Worm (Caenorhabditis elegans) whole organism, early embryonic: ENCODE results near the gene H34I24.2.

ENCODE experiments used
- B0310.2 ChIP-seq: sonication (generic microtip); optimal IDR thresholded peaks from 2 replicates; lab custom pipeline; 2016; ENCODE audit warnings: mild to moderate bottlenecking, missing genetic modification characterization, missing compliant biosample characterization
- F13C5.2 ChIP-seq: sonication (generic microtip); optimal IDR thresholded peaks from 2 replicates; lab custom pipeline; 2017; ENCODE audit warnings: mild to moderate bottlenecking, missing genetic modification characterization, inconsistent platforms, missing compliant biosample characterization
- aly-1 ChIP-seq: sonication (generic microtip); optimal IDR thresholded peaks from 2 replicates; lab custom pipeline; 2016; ENCODE audit warnings: missing genetic modification characterization, missing compliant biosample characterization
- ama-1 ChIP-seq: fragments of 150-350 bp; optimal IDR thresholded peaks from 2 replicates; lab custom pipeline; 2014
- ceh-13 ChIP-seq: fragments of 200-800 bp; sonication (Bioruptor generic); optimal IDR thresholded peaks from 2 replicates; lab custom pipeline; 2018; ENCODE audit warnings: mild to moderate bottlenecking, missing genetic modification characterization, missing compliant biosample characterization
- ceh-36 ChIP-seq: sonication (generic microtip); optimal IDR thresholded peaks from 2 replicates; lab custom pipeline; 2016; ENCODE audit warnings: missing genetic modification characterization, inconsistent platforms, missing compliant biosample characterization
- ets-7 ChIP-seq: sonication (generic microtip); optimal IDR thresholded peaks from 2 replicates; lab custom pipeline; 2016; ENCODE audit warnings: missing genotype, missing genetic modification characterization, missing compliant biosample characterization
- flt-1 ChIP-seq: fragments of 200-800 bp; sonication (Bioruptor generic); IDR thresholded peaks from 2 replicates; pipeline ENCODE4 v1.3.6; 2022; ENCODE audit warnings: missing genetic modification characterization, missing compliant biosample characterization
- hnd-1 ChIP-seq: sonication (generic microtip); optimal IDR thresholded peaks from 2 replicates; lab custom pipeline; 2016; ENCODE audit warnings: missing genetic modification characterization, missing compliant biosample characterization
- pes-1 ChIP-seq: fragments of 200-800 bp; sonication (Bioruptor generic); IDR thresholded peaks from 2 replicates; pipeline ENCODE4 v1.3.6; 2022; ENCODE audit warnings: missing genetic modification reagents, missing genetic modification characterization, missing compliant biosample characterization
- sea-1 ChIP-seq: fragments of 200-800 bp; sonication (Bioruptor generic); conservative IDR thresholded peaks from 2 replicates; pipeline ENCODE4 v1.3.6; 2022; ENCODE audit warnings: missing genetic modification characterization, missing compliant biosample characterization
- tbx-11 ChIP-seq: fragments of 200-800 bp; sonication (Bioruptor generic); IDR thresholded peaks from 2 replicates; pipeline ENCODE4 v1.3.6; 2022; ENCODE audit warnings: missing genetic modification characterization, missing compliant biosample characterization
- tbx-37 ChIP-seq: fragments of 200-800 bp; sonication (Bioruptor generic); conservative IDR thresholded peaks from 2 replicates; pipeline ENCODE4 v1.3.6; 2022; ENCODE audit warnings: missing genetic modification reagents, missing genetic modification characterization, missing compliant biosample characterization
- tra-4 ChIP-seq: sonication (generic microtip); optimal IDR thresholded peaks from 2 replicates; lab custom pipeline; 2017; ENCODE audit warnings: missing genetic modification characterization, missing compliant biosample characterization

DNA sequence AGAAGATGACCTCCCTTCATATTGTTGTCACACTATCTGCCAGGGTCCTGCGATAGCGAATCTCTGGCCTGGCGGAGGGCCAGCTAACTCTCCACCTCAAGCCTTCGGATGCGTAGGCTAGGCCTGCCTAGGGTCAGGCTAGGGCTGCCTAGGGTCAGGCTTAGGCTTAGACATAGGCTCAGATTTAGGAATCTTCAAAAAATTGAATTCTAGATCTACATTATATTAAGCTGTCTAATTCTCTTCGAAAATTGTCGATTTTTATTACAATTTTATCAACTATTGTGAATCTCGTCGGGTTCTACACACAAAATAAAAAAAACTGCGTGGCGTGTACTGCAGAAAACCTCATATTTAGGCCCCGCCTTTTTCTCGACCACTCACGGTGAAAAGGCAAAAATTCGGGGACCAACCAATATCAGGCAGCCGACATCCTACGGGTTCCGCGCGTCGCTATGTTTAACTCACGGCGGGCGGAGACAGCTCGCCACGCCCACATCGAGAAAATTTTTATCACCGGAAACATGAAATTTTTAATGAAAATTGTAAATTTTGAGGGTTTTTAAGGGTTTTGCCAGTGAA is 46.3 kb upstream of the H34I24.2 start:
- no peak for TF ChIP-seq ceh-13 (GFP tag; lab: Kevin White, UChicago)
- no peak for TF ChIP-seq pes-1 (GFP tag; lab: Robert Waterston, UW)
- no peak for TF ChIP-seq tbx-37
- TF ChIP-seq ets-7 (tag; lab: Kevin White, UChicago): no peak
- TF ChIP-seq flt-1 (GFP tag; lab: Robert Waterston, UW): no peak
- no peak for TF ChIP-seq ama-1 (lab: Kevin White, UChicago)
- no peak for TF ChIP-seq tra-4 (tag; lab: Kevin White, UChicago)
- no peak for TF ChIP-seq sea-1 (GFP tag; lab: Robert Waterston, UW)
- TF ChIP-seq ceh-36 (tag; lab: Kevin White, UChicago): no peak
- TF ChIP-seq aly-1 (tag; lab: Kevin White, UChicago): no peak
- no peak for TF ChIP-seq tbx-11 (GFP tag; lab: Robert Waterston, UW)
- no peak for TF ChIP-seq hnd-1
- no peak for TF ChIP-seq B0310.2 (tag; lab: Kevin White, UChicago)
- TF ChIP-seq F13C5.2 (tag; lab: Kevin White, UChicago): no peak
